Worm (Caenorhabditis elegans): ENCODE measurements around the gene usp-50.

Gene usp-50

DNA sequence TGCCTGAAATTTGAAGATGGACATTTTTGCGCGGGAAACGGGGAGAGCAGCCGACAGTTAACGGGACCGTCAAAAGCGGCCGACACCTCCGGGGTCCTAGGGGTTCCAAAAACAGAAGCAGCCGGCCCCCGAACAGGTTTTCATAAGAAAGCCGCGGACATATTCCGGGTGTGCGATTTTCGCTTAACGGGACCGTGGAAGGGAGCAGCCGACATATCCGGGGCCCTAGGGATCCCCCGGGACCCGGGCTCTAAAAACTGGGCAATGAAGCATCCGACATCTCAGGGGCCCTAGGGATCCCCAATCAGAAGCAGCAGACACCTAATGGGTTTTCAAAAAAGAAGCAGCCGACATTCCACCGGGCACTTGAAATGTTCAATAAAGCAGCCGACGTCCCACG is 37.8 kb downstream of the usp-50 start:
- TF ChIP-seq mcd-1 (GFP tag; IDR thresholded peaks at IDR 0.05) (0 out of 2 replicates have a peak, but pooled peaks have one; percentile 6), ztf-22 (GFP tag; optimal IDR thresholded peaks at IDR 0.05) (no peak), tbx-9 (tag; optimal IDR thresholded peaks at IDR 0.05; ENCODE audit: borderline replicate concordance) (no peak), snpc-1.3 (tag; optimal IDR thresholded peaks at IDR 0.05; ENCODE audit: insufficient read depth) (no peak), dox-1 (GFP tag; IDR thresholded peaks at IDR 0.05) (0 out of 2 replicates have a peak, but pooled peaks have one; percentile 20), Y95B8A.8 (GFP tag; IDR thresholded peaks at IDR 0.05) (no peak), zfh-2 (GFP tag; conservative IDR thresholded peaks at IDR 0.05) (peak; percentile 85), ceh-58 (GFP tag; IDR thresholded peaks at IDR 0.05) (0 out of 2 replicates have a peak, but pooled peaks have one; percentile 68), ekl-4 (GFP tag; IDR thresholded peaks at IDR 0.05) (0 out of 2 replicates have a peak, but pooled peaks have one; percentile 35), pbrm-1 (GFP tag; IDR thresholded peaks at IDR 0.05) (0 out of 2 replicates have a peak, but pooled peaks have one; percentile 38), snpc-4 (GFP tag; optimal IDR thresholded peaks at IDR 0.05) (no peak), snpc-4 (tag; optimal IDR thresholded peaks at IDR 0.05) (peak in 1 of 4 experiments; percentile 28), ceh-91 (GFP tag; IDR thresholded peaks at IDR 0.05) (no peak)

ce11 chrV:17966747-17967146 is 42.0 kb downstream of the usp-50 start, which contains the start of gene gck-3:
Gene gck-3, minus strand, starts transcription at chrV:17966847.
- TF ChIP-seq nfya-1 (tag; optimal IDR thresholded peaks at IDR 0.05; ENCODE audit: borderline replicate concordance, insufficient read depth) (no peak), K11D2.4 (GFP tag; IDR thresholded peaks at IDR 0.05) (no peak), snpc-4 (GFP tag; optimal IDR thresholded peaks at IDR 0.05) (no peak), snpc-4 (tag; optimal IDR thresholded peaks at IDR 0.05) (no peak), F22D6.2 (tag; optimal IDR thresholded peaks at IDR 0.05) (no peak), lin-26 (GFP tag; IDR thresholded peaks at IDR 0.05) (no peak), mcd-1 (GFP tag; IDR thresholded peaks at IDR 0.05) (no peak), Y95B8A.8 (GFP tag; IDR thresholded peaks at IDR 0.05) (no peak), F39B2.1 (GFP tag; IDR thresholded peaks at IDR 0.05) (no peak), dpl-1 (GFP tag; optimal IDR thresholded peaks at IDR 0.05) (no peak)

ce11 chrV:17978207-17978606 is 53.5 kb downstream of the usp-50 start:
- TF ChIP-seq snpc-4 (GFP tag; optimal IDR thresholded peaks at IDR 0.05), result no peak
- TF ChIP-seq snpc-4 (tag; optimal IDR thresholded peaks at IDR 0.05), result peak in 1 of 4 experiments; percentile 4
- no peak for TF ChIP-seq zim-3 (tag; optimal IDR thresholded peaks at IDR 0.05)
- peak; percentile 8 for TF ChIP-seq ets-4 (GFP tag; optimal IDR thresholded peaks at IDR 0.05)
- peak; percentile 44 for TF ChIP-seq nhr-80 (tag; optimal IDR thresholded peaks at IDR 0.05)

DNA sequence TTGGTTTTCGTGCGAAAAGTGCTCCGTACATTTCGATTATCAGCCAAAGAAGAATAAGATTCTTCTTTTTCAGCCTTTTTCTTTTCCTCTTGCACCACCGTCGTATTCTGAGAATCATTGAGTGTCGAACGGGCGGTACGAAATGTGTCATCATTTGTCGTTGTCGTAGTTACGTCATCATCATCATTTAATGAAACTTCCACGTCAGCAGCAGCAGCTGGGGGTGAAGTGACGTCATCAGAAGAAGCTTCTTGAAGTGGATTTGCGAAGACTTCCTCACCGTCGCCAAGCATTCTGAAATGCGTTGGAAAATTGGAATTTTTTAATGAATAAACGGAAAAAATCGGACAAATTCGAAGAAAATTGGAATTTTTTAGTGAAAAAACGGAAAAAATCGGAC is 55.1 kb downstream of the usp-50 start, which contains the start of gene snx-6:
TSS of gene snx-6 (minus strand) at position 294 of the 400 bp plus-strand sequence.
- TF ChIP-seq Y67H2A.10 (GFP tag; conservative IDR thresholded peaks at IDR 0.05), result no peak
- no peak for TF ChIP-seq hlh-12 (tag; optimal IDR thresholded peaks at IDR 0.05)
- no peak for TF ChIP-seq ceh-79 (tag; optimal IDR thresholded peaks at IDR 0.05)
- no peak for TF ChIP-seq T26A5.8 (tag; optimal IDR thresholded peaks at IDR 0.05)
- no peak for TF ChIP-seq ccch-3 (GFP tag; optimal IDR thresholded peaks at IDR 0.05)
- no peak for TF ChIP-seq lin-26 (GFP tag; IDR thresholded peaks at IDR 0.05)
- no peak for TF ChIP-seq madf-10 (tag; optimal IDR thresholded peaks at IDR 0.05)
- no peak for TF ChIP-seq rec-8 (tag; optimal IDR thresholded peaks at IDR 0.05)
- no peak for TF ChIP-seq F55B11.4 (tag; optimal IDR thresholded peaks at IDR 0.05; ENCODE audit: borderline replicate concordance, insufficient read depth)
- no peak for TF ChIP-seq rcor-1 (GFP tag; IDR thresholded peaks at IDR 0.05)
- no peak for TF ChIP-seq akir-1 (GFP tag; optimal IDR thresholded peaks at IDR 0.05)
- TF ChIP-seq hmg-20 (GFP tag; IDR thresholded peaks at IDR 0.05), result no peak
- TF ChIP-seq B0019.2 (GFP tag; conservative IDR thresholded peaks at IDR 0.05), result no peak
- no peak for TF ChIP-seq K11D2.4 (GFP tag; IDR thresholded peaks at IDR 0.05)
- no peak for TF ChIP-seq ceh-100 (GFP tag; IDR thresholded peaks at IDR 0.05)
- no peak for TF ChIP-seq lin-35 (GFP tag; optimal IDR thresholded peaks at IDR 0.05)
- TF ChIP-seq madf-8 (GFP tag; conservative IDR thresholded peaks at IDR 0.05), result no peak
- TF ChIP-seq mel-28 (tag; optimal IDR thresholded peaks at IDR 0.05; ENCODE audit: borderline replicate concordance), result no peak
- TF ChIP-seq xnd-1 (tag; optimal IDR thresholded peaks at IDR 0.05), result no peak
- TF ChIP-seq ztf-26 (tag; optimal IDR thresholded peaks at IDR 0.05), result no peak
